Worm (Caenorhabditis elegans) whole organism, early embryonic: ENCODE data around the gene pps-1.

Source experiments
- aly-1 ChIP-seq: sonication (generic microtip); optimal IDR thresholded peaks from 2 replicates; lab custom pipeline; 2016; ENCODE audit warnings: missing genetic modification characterization, missing compliant biosample characterization
- sea-1 ChIP-seq: fragments of 200-800 bp; sonication (Bioruptor generic); conservative IDR thresholded peaks from 2 replicates; pipeline ENCODE4 v1.3.6; 2022; ENCODE audit warnings: missing genetic modification characterization, missing compliant biosample characterization

ce11 chrIV:10115142-10115541 lies 46.7 kb upstream of the pps-1 start, which contains the start of gene C04G2.10:
- TF ChIP-seq sea-1 (GFP tag; lab: Robert Waterston, UW), result no peak
- TF ChIP-seq aly-1 (tag; lab: Kevin White, UChicago), result no peak
